Worm (Caenorhabditis elegans): ENCODE data around the gene C09G9.8.
A peak's percentile ranks its signal among the peaks of the same experiment; 100 is the strongest.

The C09G9.8 gene

DNA sequence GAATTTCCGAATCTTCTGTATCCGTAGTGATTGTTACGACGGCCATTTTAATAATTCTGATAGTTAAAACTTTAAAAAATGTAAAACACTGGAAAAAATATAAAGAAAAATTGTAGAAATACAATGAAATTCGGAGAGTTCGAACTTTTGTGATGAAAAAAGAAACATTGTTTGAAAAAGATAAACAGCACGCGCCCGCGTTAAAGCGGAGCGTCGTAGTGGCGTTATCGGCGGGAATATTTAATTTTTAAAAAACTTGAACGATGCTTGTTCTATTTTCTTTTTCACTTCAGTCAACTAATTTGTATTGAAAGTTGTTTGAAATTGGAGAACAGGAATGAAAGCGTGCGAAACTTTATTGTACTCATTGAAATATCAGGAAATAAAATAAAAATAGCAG lies 11.7 kb upstream of the C09G9.8 start, which contains the start of gene npp-23:
Gene npp-23, minus strand, starts transcription at position 56 of the 400 bp plus-strand sequence.
- TF ChIP-seq ztf-11 (tag; optimal IDR thresholded peaks at IDR 0.05) (no peak), lin-13 (GFP tag; optimal IDR thresholded peaks at IDR 0.05) (peak; percentile 15), sptf-1 (tag; optimal IDR thresholded peaks at IDR 0.05) (no peak), mef-2 (tag; optimal IDR thresholded peaks at IDR 0.05) (no peak), F16B12.6 (tag; optimal IDR thresholded peaks at IDR 0.05) (peak; percentile 18), pag-3 (tag; optimal IDR thresholded peaks at IDR 0.05; ENCODE audit: borderline replicate concordance, insufficient read depth) (no peak), efl-1 (optimal IDR thresholded peaks at IDR 0.05) (peak; percentile 96 to 99), efl-1 (GFP tag; optimal IDR thresholded peaks at IDR 0.05 in 1 of 2) (peak; percentile 96 to 99), nhr-19 (GFP tag; conservative IDR thresholded peaks at IDR 0.05) (peak; percentile 54), fkh-10 (GFP tag; optimal IDR thresholded peaks at IDR 0.05) (no peak), ama-1 (optimal IDR thresholded peaks at IDR 0.05) (no peak), mep-1 (tag; optimal IDR thresholded peaks at IDR 0.05) (peak; percentile 72), elt-3 (tag; optimal IDR thresholded peaks at IDR 0.05) (peak in 1 of 6 experiments; percentile 13), unc-30 (tag; optimal IDR thresholded peaks at IDR 0.05) (no peak), snpc-4 (tag; optimal IDR thresholded peaks at IDR 0.05) (peak; percentile 15), nhr-20 (tag; optimal IDR thresholded peaks at IDR 0.05) (peak; percentile 59), efl-3 (GFP tag; optimal IDR thresholded peaks at IDR 0.05) (no peak), nhr-76 (tag; optimal IDR thresholded peaks at IDR 0.05) (no peak), pqm-1 (tag; optimal IDR thresholded peaks at IDR 0.05) (no peak), egl-13 (tag; optimal IDR thresholded peaks at IDR 0.05) (peak; percentile 12), xbp-1 (tag; optimal IDR thresholded peaks at IDR 0.05) (peak; percentile 51), aly-2 (tag; optimal IDR thresholded peaks at IDR 0.05) (peak; percentile 11), lin-15B (tag; optimal IDR thresholded peaks at IDR 0.05) (peak; percentile 19), nhr-47 (tag; optimal IDR thresholded peaks at IDR 0.05) (no peak), unc-130 (tag; optimal IDR thresholded peaks at IDR 0.05) (peak; percentile 46), dsc-1 (tag; optimal IDR thresholded peaks at IDR 0.05) (peak; percentile 53), snu-23 (GFP tag; optimal IDR thresholded peaks at IDR 0.05) (peak; percentile 72), tbx-2 (tag; optimal IDR thresholded peaks at IDR 0.05) (no peak), fos-1 (tag; optimal IDR thresholded peaks at IDR 0.05) (no peak), unc-62 (GFP tag; optimal IDR thresholded peaks at IDR 0.05) (no peak), jun-1 (tag; optimal IDR thresholded peaks at IDR 0.05) (no peak), ets-5 (GFP tag; IDR thresholded peaks at IDR 0.05) (no peak), blmp-1 (tag; optimal IDR thresholded peaks at IDR 0.05) (peak; percentile 58), C16A3.4 (tag; optimal IDR thresholded peaks at IDR 0.05) (peak; percentile 37), aha-1 (tag; optimal IDR thresholded peaks at IDR 0.05) (no peak), nhr-77 (tag; optimal IDR thresholded peaks at IDR 0.05) (no peak), hlh-4 (tag; optimal IDR thresholded peaks at IDR 0.05) (no peak), fkh-4 (tag; optimal IDR thresholded peaks at IDR 0.05; ENCODE audit: borderline replicate concordance) (no peak), skn-1 (tag; optimal IDR thresholded peaks at IDR 0.05) (peak; percentile 51), nhr-85 (tag) (no peak), mab-9 (GFP tag; IDR thresholded peaks at IDR 0.05) (no peak), isw-1 (GFP tag; IDR thresholded peaks at IDR 0.05) (no peak; the same call in 1 of the 2 replicates), ceh-82 (tag; optimal IDR thresholded peaks at IDR 0.05) (peak; percentile 40 to 53 (median 43)), swsn-7 (tag; optimal IDR thresholded peaks at IDR 0.05) (peak; percentile 50), lin-35 (GFP tag; optimal IDR thresholded peaks at IDR 0.05) (peak; percentile 95 to 97), sup-37 (GFP tag; optimal IDR thresholded peaks at IDR 0.05) (no peak), ceh-8 (GFP tag; optimal IDR thresholded peaks at IDR 0.05) (no peak), vab-15 (tag; optimal IDR thresholded peaks at IDR 0.05) (no peak), irx-1 (tag; optimal IDR thresholded peaks at IDR 0.05) (no peak), sox-4 (tag; optimal IDR thresholded peaks at IDR 0.05) (no peak), rnt-1 (tag; optimal IDR thresholded peaks at IDR 0.05) (peak; percentile 58), lsy-2 (tag; optimal IDR thresholded peaks at IDR 0.05) (peak in 1 of 2 experiments; percentile 60), ceh-63 (GFP tag; optimal IDR thresholded peaks at IDR 0.05) (no peak), mdl-1 (tag; optimal IDR thresholded peaks at IDR 0.05) (peak in 1 of 2 experiments; percentile 34), Y116A8C.19 (tag; optimal IDR thresholded peaks at IDR 0.05; ENCODE audit: borderline replicate concordance) (no peak)

All from whole organism, L1 larva.